Worm (Caenorhabditis elegans) whole organism, dauer: ENCODE data around the gene cTel54X.2.

ENCODE experiments used
- unc-62 ChIP-seq: sonication (generic microtip); optimal IDR thresholded peaks from 2 replicates; lab custom pipeline; 2017; ENCODE audit warnings: missing biosample characterization, missing genetic modification reagents, missing genetic modification characterization

The cTel54X.2 gene

DNA sequence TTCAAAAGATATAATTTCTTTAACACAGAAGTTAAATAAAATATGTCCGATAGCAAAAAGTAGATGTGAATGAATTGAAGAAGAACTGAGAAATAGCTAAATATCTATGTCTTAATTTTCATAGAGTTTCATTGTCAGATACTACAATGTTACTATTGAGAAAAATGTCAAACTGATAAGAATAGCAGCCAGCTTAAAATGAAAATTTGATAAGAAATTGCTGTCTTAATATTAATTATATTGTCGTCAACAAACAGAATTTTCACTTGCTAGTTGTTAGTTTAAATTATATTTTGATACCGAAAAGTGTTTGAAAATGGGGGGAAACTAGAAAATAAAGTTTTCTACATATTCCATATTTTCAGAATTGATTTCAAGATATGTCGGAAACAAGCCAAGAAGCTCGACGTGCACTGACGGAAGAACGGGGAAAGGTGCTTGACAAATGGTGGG, at the start of gene cTel54X.2, which contains the start of the genes fbxa-6 and npr-30:
cTel54X.2 (plus strand) TSS at position 360 of the 453 bp plus-strand sequence.
fbxa-6 (minus strand) TSS at position 179 of the 453 bp plus-strand sequence.
npr-30 (plus strand) TSS at position 403 of the 453 bp plus-strand sequence.
- no peak for TF ChIP-seq unc-62 (GFP tag; lab: Kevin White, UChicago)

ce11 chrIII:14175-14574, 11.1 kb downstream of the cTel54X.2 start:
- TF ChIP-seq unc-62 (GFP tag; lab: Kevin White, UChicago), result no peak

- no peak for TF ChIP-seq unc-62 (GFP tag; lab: Kevin White, UChicago)
Measured at ce11 chrIII:14671-15070, 11.6 kb downstream of the cTel54X.2 start, which contains the start of gene nhr-80. nhr-80 (minus strand) TSS chrIII:14869.

ce11 chrIII:15224-15822, 12.2 kb downstream of the cTel54X.2 start, which contains the start of gene H10E21.1:
H10E21.1 (plus strand) TSS chrIII:15772.
- no peak for TF ChIP-seq unc-62 (GFP tag; lab: Kevin White, UChicago)

DNA sequence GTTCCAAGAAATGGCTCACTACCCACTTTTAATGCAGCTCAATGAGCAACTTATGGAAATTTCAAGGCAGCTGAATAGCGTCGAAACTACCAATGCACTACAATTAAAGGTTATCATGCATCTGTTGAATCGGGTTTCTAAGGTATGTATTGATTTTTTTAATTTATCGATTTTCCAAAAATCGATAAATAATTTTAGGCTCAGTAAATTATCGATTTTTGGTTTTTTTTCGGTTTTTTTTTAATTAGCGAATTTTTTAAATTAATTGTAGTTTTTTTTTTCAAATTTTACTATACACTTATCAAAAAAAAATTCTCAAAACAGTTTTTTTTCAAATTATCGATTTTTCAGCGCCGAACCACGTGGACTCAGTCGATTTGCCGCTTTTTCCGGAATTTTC, 13.7 kb downstream of the cTel54X.2 start:
- TF ChIP-seq unc-62 (GFP tag; lab: Kevin White, UChicago), result no peak

DNA sequence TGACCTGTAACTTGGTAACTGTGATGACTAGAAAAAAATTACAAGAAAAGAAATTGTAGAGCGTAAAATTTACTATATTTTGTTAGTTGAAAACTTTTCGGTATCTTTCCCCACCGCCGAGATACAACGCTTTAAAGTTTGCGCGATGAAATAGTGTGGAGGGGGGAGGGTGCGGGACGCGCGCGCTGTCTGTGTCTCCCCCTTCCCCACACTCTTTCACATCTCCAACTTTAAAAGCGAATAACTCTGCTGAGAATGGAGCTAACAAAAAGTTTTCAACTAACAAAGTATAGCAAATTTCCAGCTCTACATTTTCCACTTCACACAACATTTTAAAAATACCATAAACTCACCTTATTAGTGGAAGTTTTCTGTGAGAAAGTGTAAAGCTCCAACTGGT, 14.5 kb downstream of the cTel54X.2 start:
- no peak for TF ChIP-seq unc-62 (GFP tag; lab: Kevin White, UChicago)

ce11 chrIII:19509-19908, 16.4 kb downstream of the cTel54X.2 start, which contains the start of gene H10E21.4:
H10E21.4 (minus strand) TSS chrIII:19675.
- TF ChIP-seq unc-62 (GFP tag; lab: Kevin White, UChicago), result no peak

DNA sequence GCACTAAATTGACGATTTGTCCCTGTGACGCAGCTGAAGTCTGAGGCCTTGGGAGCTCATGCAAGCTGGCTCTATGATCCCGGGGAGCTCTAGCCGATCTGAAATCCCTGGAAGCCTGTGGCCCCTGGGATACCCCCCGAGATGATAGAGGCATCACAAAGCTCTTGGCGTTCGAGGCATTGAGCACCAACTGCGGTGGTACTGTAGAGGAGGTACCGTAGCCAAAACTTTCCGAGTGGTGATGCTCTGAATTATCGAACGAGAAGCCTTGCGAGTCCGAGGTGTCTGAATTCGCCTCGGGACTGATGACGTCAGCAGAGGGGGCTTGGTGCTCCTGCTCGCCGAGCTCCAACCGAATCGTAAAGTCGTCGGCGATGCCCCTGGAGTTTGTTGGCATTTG, 18.2 kb downstream of the cTel54X.2 start:
- TF ChIP-seq unc-62 (GFP tag; lab: Kevin White, UChicago), result no peak

ce11 chrIII:23862-24261, 20.8 kb downstream of the cTel54X.2 start, which contains the start of gene H10E21.5:
H10E21.5 (minus strand) TSS chrIII:23962.
- no peak for TF ChIP-seq unc-62 (GFP tag; lab: Kevin White, UChicago)

DNA sequence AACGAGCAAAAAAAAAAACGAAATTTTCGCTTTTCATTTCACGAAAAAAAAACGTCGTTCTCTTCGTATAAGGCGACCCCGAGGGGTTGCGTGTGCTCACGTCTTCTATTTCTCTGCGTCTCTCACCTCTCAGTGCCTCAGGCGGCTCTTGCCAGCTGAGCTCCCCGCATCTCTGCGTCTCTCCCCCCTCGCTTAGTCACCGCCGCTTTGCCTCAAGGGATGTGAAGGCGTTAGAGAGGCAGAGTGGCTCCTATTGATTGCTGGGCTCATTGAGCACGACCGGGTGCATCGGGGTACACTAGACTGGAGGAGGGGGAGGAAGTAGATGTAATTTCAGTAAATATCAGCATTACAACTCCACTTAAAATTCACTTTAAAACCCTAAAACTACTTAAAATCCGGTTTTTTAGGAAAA, 22.5 kb downstream of the cTel54X.2 start:
- no peak for TF ChIP-seq unc-62 (GFP tag; lab: Kevin White, UChicago)

DNA sequence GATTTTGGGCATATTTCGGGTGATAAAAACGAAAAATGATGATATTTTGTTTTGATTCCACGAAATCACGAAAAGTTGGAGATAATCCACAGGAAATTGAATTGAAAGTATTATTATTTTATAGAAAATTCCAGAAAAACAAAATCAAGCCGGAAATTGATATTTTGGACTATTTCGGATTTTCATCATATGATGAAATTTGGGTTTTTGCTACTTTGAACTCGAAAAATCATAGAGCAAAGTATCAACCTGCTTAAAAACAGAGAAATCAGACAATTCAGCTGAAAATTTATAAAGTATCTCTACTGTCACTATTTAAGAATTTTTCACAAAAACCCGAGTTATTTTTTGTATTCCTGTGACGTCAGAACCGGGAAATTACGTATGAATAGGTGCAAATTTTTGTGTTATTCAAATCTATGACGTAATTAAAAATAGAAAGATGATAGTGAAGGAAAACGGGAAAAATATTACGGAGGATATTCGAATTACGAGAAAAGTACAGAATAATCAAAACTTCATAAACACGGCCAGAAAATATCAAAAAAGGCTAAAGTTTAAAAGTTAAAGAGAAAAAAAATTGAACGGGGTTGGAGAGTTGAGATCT, 24.4 kb downstream of the cTel54X.2 start:
- TF ChIP-seq unc-62 (GFP tag; lab: Kevin White, UChicago), result no peak

DNA sequence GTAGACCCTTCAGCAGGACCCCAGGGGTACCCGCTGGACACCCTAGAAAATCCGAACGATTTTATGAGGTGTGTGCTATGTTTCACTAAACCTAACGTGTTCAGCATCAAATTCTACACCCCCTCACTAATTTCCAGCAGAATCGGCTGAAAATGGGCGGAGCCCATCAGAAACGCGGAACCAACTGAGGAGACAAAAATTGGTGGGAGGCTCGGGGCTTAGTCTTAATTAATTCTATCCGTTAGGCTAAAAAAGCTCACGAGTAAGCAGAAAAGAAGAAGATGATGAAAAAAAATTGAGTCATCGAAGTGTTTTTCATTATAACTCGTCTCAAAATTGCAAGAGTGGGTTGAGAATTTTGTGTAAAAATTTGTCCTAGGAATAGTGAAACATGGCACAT, 25.8 kb downstream of the cTel54X.2 start:
- no peak for TF ChIP-seq unc-62 (GFP tag; lab: Kevin White, UChicago)

DNA sequence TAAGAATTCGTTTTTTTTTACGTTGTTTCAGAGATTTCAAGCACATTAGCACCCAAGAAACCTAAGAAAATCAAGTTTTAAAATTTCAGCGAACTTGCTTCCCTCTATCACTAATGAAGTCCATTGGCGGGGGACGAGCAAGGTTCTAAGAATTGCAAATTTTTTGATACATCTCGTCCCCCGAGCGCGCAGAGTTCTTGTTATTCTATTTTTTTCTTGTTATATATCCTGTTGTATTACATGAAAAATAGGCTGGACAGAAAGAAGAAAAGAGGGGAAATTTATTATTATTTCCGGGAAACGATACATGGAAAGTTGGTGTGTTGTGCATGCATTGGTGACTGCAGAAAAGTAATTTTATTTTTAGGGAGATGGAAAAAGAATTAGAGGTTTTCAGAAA, 26.5 kb downstream of the cTel54X.2 start:
- no peak for TF ChIP-seq unc-62 (GFP tag; lab: Kevin White, UChicago)

ce11 chrIII:30399-30798, 27.3 kb downstream of the cTel54X.2 start:
- no peak for TF ChIP-seq unc-62 (GFP tag; lab: Kevin White, UChicago)

ce11 chrIII:31600-31999, 28.5 kb downstream of the cTel54X.2 start:
- TF ChIP-seq unc-62 (GFP tag; lab: Kevin White, UChicago), result no peak

- TF ChIP-seq unc-62 (GFP tag; lab: Kevin White, UChicago), result no peak
Measured at ce11 chrIII:33257-33656, 30.2 kb downstream of the cTel54X.2 start.

ce11 chrIII:38117-38516, 35.0 kb downstream of the cTel54X.2 start, which contains the start of gene clp-10:
clp-10 (minus strand) TSS chrIII:38217.
- no peak for TF ChIP-seq unc-62 (GFP tag; lab: Kevin White, UChicago)
